Fruit fly (Drosophila melanogaster) whole organism, adult: ENCODE results near the gene yellow-b.

ENCODE experiments used
- CG11617 ChIP-seq: fragments of 200-800 bp; sonication (Bioruptor generic); optimal IDR thresholded peaks from 2 replicates; lab custom pipeline; 2017; ENCODE audit warnings: mild to moderate bottlenecking, missing biosample characterization, missing genetic modification reagents, missing genetic modification characterization
- Clk ChIP-seq: fragments of 200-800 bp; sonication (Bioruptor generic); optimal IDR thresholded peaks from 2 replicates; lab custom pipeline; 2017; ENCODE audit warnings: missing biosample characterization, missing genetic modification characterization
- Mnt ChIP-seq: fragments of 200-800 bp; sonication (Bioruptor generic); optimal IDR thresholded peaks from 2 replicates; lab custom pipeline; 2016; ENCODE audit warnings: missing biosample characterization, mild to moderate bottlenecking, missing genetic modification characterization
- ovo ChIP-seq: fragments of 200-800 bp; sonication (Bioruptor generic); optimal IDR thresholded peaks from 2 replicates; lab custom pipeline; 2016; ENCODE audit warnings: missing biosample characterization, missing genetic modification characterization
- tj ChIP-seq: fragments of 200-800 bp; sonication (Bioruptor generic); optimal IDR thresholded peaks from 3 replicates; lab custom pipeline; 2017; ENCODE audit warnings: missing biosample characterization, mild to moderate bottlenecking, missing genetic modification characterization, moderate library complexity
- toe ChIP-seq: fragments of 200-800 bp; sonication (Bioruptor generic); optimal IDR thresholded peaks from 2 replicates; lab custom pipeline; 2016; ENCODE audit warnings: missing biosample characterization, missing genetic modification characterization

DNA sequence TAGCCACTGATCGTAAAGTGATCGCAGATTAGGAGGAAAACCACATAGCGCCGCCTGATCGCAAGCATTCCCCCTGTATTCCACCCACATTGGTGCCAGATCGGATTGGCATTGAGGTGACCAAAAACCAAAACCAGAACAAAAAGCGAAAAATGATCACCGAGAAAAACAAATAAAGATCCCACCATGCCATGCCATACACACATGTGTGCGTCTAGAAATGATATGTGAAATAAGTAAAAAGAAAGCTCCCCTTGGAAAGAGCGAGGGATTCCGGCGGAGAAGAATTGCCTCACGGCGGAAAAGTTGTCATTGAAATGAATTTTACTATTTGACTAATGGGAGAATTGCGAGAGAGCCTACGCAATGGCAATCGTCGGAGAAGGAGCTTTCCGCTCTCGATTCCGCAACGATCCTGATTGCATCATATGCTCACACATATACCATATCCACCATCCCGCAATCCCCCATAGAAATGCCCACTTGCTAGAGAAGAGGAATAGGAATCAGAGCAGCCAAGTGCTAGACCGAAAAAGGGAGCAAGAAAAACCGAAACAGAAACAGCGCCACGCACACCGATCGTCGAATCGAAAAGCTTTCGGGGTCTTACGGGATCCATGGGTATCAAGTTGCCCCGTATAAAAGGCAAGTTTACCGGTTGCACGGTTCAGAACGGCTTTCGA, 12.1 kb downstream of the yellow-b start, which contains the start of gene Mhc:
- TF ChIP-seq CG11617 (no peak), toe (GFP tag; lab: Kevin White, UChicago) (no peak), tj (GFP tag; lab: Kevin White, UChicago) (no peak), ovo (GFP tag; lab: Kevin White, UChicago) (no peak), Mnt (no peak), Clk (no peak)
